Fruit fly (Drosophila melanogaster) S2 (cell line): ENCODE data around the gene CG15269.

ENCODE experiments used
- CG8478 ChIP-seq: fragments of >200 bp; optimal IDR thresholded peaks from 2 replicates; lab custom pipeline; 2018
- CTCF ChIP-seq, 2 experiments: fragments of >200 bp; optimal IDR thresholded peaks; 2 replicates each; lab custom pipeline; 2018

DNA sequence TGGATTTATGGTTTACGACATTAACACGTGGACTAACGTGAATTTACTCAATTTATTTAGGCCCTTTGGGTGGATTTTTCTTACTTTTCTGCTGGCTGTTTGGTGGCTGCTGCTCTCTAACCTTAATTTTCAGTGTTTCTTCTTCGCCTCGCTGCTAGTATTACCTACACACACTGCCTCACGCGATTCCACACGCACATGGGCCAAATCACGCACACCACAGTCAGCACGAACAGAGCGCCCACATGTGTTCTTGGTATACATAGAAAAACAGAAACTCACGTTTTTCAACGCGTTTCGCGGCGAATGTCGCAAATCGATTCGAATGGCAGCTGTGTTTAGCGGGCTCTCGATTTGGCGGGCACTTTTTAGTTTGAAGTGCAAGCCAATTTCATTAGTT is 41.4 kb upstream of the CG15269 start:
- TF ChIP-seq CG8478 (lab: Kevin White, UChicago): no peak
- peak in 1 of 2 experiments; percentile 23 for TF ChIP-seq CTCF (optimal IDR thresholded peaks at IDR 0.05; lab: Kevin White, UChicago)
